Worm (Caenorhabditis elegans): ENCODE measurements around the gene srlf-31.

srlf-31 gene

DNA sequence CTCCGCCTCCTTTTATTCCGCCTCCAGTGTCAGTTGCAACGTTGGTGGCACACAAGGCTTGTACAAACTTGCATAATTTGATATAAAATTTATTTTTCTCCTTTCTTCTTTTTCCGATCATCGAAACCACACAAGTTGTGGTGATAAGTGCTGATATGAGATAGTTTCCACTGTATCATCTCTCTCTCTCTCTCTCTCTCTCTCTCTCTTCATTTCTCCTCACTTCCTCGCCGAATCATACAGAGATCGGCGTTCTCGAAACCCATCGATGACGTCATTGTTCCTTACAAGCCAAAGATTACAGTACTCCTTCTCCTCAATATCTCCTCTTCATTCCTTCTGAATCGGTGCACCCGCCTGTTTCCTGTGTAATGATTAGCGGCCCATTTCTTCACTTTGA lies 23.6 kb downstream of the srlf-31 start, which contains the start of gene nhr-43:
Gene nhr-43, plus strand, starts transcription at position 233 of the 400 bp plus-strand sequence.
- peak; percentile 8 for TF ChIP-seq nfya-1 (tag; optimal IDR thresholded peaks at IDR 0.05; ENCODE audit: insufficient read depth)
- TF ChIP-seq nhr-43 (tag; optimal IDR thresholded peaks at IDR 0.05; ENCODE audit: poor library complexity, severe bottlenecking): peak; percentile 98
- peak; percentile 48 for TF ChIP-seq nhr-25 (tag; optimal IDR thresholded peaks at IDR 0.05)
- no peak for TF ChIP-seq nhr-76 (tag; optimal IDR thresholded peaks at IDR 0.05)
- peak; percentile 64 for TF ChIP-seq nhr-23 (tag; optimal IDR thresholded peaks at IDR 0.05)
- peak; percentile 40 for TF ChIP-seq tbx-2 (tag; optimal IDR thresholded peaks at IDR 0.05)
- no peak for TF ChIP-seq mdl-1 (tag; optimal IDR thresholded peaks at IDR 0.05)
- TF ChIP-seq elt-3 (tag; optimal IDR thresholded peaks at IDR 0.05): peak in 1 of 3 experiments; percentile 72
- no peak for TF ChIP-seq pha-4 (tag; optimal IDR thresholded peaks at IDR 0.05)
- TF ChIP-seq lin-39 (tag; optimal IDR thresholded peaks at IDR 0.05): no peak

ce11 chrIV:11897710-11898109 lies 25.3 kb downstream of the srlf-31 start:
- TF ChIP-seq pqm-1 (tag; optimal IDR thresholded peaks at IDR 0.05) (peak; percentile 48), nhr-12 (tag; optimal IDR thresholded peaks at IDR 0.05) (no peak), nhr-23 (tag; optimal IDR thresholded peaks at IDR 0.05) (peak; percentile 74), nfya-1 (tag; optimal IDR thresholded peaks at IDR 0.05; ENCODE audit: insufficient read depth) (peak; percentile 47), nhr-25 (tag; optimal IDR thresholded peaks at IDR 0.05) (peak; percentile 47), nhr-43 (tag; optimal IDR thresholded peaks at IDR 0.05; ENCODE audit: poor library complexity, severe bottlenecking) (peak; percentile 93), aly-2 (tag; optimal IDR thresholded peaks at IDR 0.05) (no peak), elt-3 (tag; optimal IDR thresholded peaks at IDR 0.05) (peak in 2 of 3 experiments; percentile 28 to 36), elt-2 (tag; optimal IDR thresholded peaks at IDR 0.05) (peak; percentile 13)

- no peak for TF ChIP-seq ceh-16 (tag; optimal IDR thresholded peaks at IDR 0.05)
- no peak for TF ChIP-seq elt-3 (tag; optimal IDR thresholded peaks at IDR 0.05)
- TF ChIP-seq ceh-28 (tag; optimal IDR thresholded peaks at IDR 0.05): no peak
- TF ChIP-seq ZK546.5 (tag; optimal IDR thresholded peaks at IDR 0.05): no peak
- no peak for TF ChIP-seq snpc-4 (tag; optimal IDR thresholded peaks at IDR 0.05)
- no peak for TF ChIP-seq R02D3.7 (tag; optimal IDR thresholded peaks at IDR 0.05)
- no peak for TF ChIP-seq nhr-11 (tag; optimal IDR thresholded peaks at IDR 0.05)
These were observed 29.6 kb downstream of the srlf-31 start for ce11 chrIV:11893336-11893735.

DNA sequence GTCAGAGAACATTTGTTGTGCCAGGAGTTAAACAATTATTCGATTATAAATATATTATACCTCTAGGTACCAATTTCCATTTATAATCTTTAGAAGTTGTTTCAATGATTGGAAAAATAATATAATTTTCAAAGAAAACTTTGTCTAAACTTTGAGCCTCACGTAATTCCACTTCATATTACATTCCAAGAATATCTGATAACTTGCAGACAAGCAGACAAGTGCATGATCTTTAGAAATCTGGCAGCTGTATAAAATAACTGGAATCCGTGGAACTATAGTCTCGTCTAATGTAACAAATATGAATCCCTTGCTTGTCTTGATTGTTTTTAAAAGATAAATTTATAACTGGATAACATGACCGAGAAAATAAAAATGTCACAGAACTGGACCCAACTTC lies 30.4 kb downstream of the srlf-31 start:
- TF ChIP-seq mml-1 (tag; optimal IDR thresholded peaks at IDR 0.05): no peak
- TF ChIP-seq lsy-12 (tag; optimal IDR thresholded peaks at IDR 0.05): no peak
- no peak for TF ChIP-seq fkh-10 (GFP tag; optimal IDR thresholded peaks at IDR 0.05)
- TF ChIP-seq ZK546.5 (tag; optimal IDR thresholded peaks at IDR 0.05): no peak
- no peak for TF ChIP-seq nhr-76 (tag; optimal IDR thresholded peaks at IDR 0.05)
- no peak for TF ChIP-seq nhr-77 (tag; optimal IDR thresholded peaks at IDR 0.05)
- no peak for TF ChIP-seq ztf-11 (tag; optimal IDR thresholded peaks at IDR 0.05)
- no peak for TF ChIP-seq snpc-4 (tag; optimal IDR thresholded peaks at IDR 0.05)
- TF ChIP-seq nhr-43 (tag; optimal IDR thresholded peaks at IDR 0.05; ENCODE audit: poor library complexity, severe bottlenecking): no peak

ce11 chrIV:11885313-11885712 lies 37.7 kb downstream of the srlf-31 start, which contains the start of gene let-653:
Gene let-653 (plus strand): TSS chrIV:11885613.
- TF ChIP-seq skn-1 (tag; optimal IDR thresholded peaks at IDR 0.05) (no peak), tbx-2 (tag; optimal IDR thresholded peaks at IDR 0.05) (no peak), ceh-82 (tag; optimal IDR thresholded peaks at IDR 0.05) (no peak), elt-3 (tag; optimal IDR thresholded peaks at IDR 0.05) (no peak), fos-1 (tag; optimal IDR thresholded peaks at IDR 0.05) (no peak), elt-1 (tag; optimal IDR thresholded peaks at IDR 0.05) (no peak), unc-62 (GFP tag; optimal IDR thresholded peaks at IDR 0.05) (no peak), aly-2 (tag; optimal IDR thresholded peaks at IDR 0.05) (no peak), eor-1 (tag; optimal IDR thresholded peaks at IDR 0.05) (no peak), ceh-9 (tag; optimal IDR thresholded peaks at IDR 0.05) (no peak), ztf-4 (tag; optimal IDR thresholded peaks at IDR 0.05) (no peak)

DNA sequence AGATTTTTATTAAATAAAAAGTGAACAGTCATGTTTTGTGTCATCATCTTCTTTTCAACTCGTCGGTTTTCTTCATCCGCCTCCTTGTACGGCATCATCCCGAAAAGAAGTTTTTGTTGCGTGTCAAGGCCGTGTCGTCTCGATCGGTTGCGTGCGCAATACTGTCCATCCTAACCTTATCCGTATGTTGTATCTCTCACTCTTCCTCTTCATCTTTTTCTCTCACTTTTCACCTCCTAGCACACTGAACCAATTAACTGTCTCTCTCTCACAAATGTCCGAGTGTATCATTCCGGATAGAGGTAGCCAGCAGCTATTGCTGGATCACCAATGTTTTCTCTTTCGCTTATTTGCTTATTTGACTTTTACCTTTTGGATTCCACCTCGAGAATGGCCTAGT lies 39.5 kb downstream of the srlf-31 start:
- peak; percentile 44 for TF ChIP-seq nhr-25 (tag; optimal IDR thresholded peaks at IDR 0.05)
- no peak for TF ChIP-seq ztf-11 (tag; optimal IDR thresholded peaks at IDR 0.05)
- no peak for TF ChIP-seq ceh-28 (tag; optimal IDR thresholded peaks at IDR 0.05)
- TF ChIP-seq fos-1 (tag; optimal IDR thresholded peaks at IDR 0.05): no peak
- peak; percentile 45 for TF ChIP-seq nhr-43 (tag; optimal IDR thresholded peaks at IDR 0.05; ENCODE audit: poor library complexity, severe bottlenecking)
- no peak for TF ChIP-seq nhr-28 (tag; optimal IDR thresholded peaks at IDR 0.05)
- peak; percentile 92 for TF ChIP-seq nhr-23 (tag; optimal IDR thresholded peaks at IDR 0.05)
